Worm (Caenorhabditis elegans): ENCODE results near the gene C50C3.5.

C50C3.5 gene

DNA sequence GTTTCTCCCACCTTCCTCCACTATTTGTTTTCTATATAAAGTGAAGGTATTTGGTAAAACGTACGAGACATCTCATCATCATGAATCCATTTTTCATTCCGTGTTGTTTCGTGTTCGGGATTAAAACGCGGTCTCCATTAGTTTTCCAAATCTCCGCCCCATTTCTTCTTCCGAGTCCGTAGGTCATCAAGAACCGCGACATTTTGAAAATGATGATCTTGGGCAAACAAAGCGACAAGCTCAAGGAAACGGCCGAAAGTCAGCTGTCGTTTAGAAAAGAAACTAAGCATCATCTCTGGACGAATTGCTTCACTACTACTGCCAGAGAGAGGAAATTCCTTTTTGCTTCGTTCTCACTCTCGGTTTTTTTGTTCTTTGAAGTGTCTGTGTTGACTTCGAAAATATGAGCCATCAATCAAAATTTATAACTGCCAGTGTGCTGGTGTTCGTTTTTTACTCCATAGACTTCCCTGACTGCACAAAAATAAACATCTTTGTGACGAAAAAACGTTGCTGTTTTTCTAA is 6.4 kb upstream of the C50C3.5 start:
- no peak for TF ChIP-seq F13H6.1 (tag; optimal IDR thresholded peaks at IDR 0.05)
- TF ChIP-seq lsy-2 (tag; optimal IDR thresholded peaks at IDR 0.05): no peak
- TF ChIP-seq Y55F3AM.14 (GFP tag; optimal IDR thresholded peaks at IDR 0.05): no peak
- TF ChIP-seq nhr-129 (tag; optimal IDR thresholded peaks at IDR 0.05): peak; percentile 12
- no peak for TF ChIP-seq nhr-10 (tag; optimal IDR thresholded peaks at IDR 0.05)

DNA sequence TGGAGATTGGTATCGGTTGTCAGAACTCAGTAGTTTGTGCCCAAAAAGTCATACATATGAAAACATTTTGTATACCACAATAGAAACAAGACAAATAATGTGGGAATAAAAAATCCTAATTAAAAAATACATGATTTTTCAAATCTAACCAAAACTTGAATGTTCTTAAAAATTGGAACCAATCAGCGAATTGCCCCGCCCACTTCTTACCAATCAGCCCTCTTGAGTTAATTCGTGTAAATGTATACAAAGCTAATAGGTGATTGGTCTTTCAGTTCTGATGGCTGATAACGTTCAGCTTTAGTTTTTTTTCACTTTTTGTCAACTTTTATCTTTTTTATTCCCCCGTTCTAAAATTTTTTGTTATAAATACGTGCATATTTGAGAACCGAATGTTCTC is 3.8 kb upstream of the C50C3.5 start:
- TF ChIP-seq nhr-25 (tag; optimal IDR thresholded peaks at IDR 0.05): no peak
- no peak for TF ChIP-seq lin-39 (tag; optimal IDR thresholded peaks at IDR 0.05)
- no peak for TF ChIP-seq R02D3.7 (tag; optimal IDR thresholded peaks at IDR 0.05)
- TF ChIP-seq fos-1 (tag; optimal IDR thresholded peaks at IDR 0.05): no peak

ce11 chrIII:8176265-8176664 is 2.8 kb upstream of the C50C3.5 start, which contains the start of gene C50C3.12:
TSS of gene C50C3.12 (plus strand) at chrIII:8176565.
- TF ChIP-seq nhr-129 (tag; optimal IDR thresholded peaks at IDR 0.05) (no peak), nhr-11 (tag; optimal IDR thresholded peaks at IDR 0.05) (no peak), nhr-10 (tag; optimal IDR thresholded peaks at IDR 0.05) (no peak)

- TF ChIP-seq elt-1 (tag; optimal IDR thresholded peaks at IDR 0.05): no peak
- no peak for TF ChIP-seq F13H6.1 (tag; optimal IDR thresholded peaks at IDR 0.05)
- TF ChIP-seq sma-9 (GFP tag; optimal IDR thresholded peaks at IDR 0.05): no peak
- no peak for TF ChIP-seq sma-9 (tag; optimal IDR thresholded peaks at IDR 0.05)
- TF ChIP-seq unc-62 (GFP tag; optimal IDR thresholded peaks at IDR 0.05): no peak
- no peak for TF ChIP-seq C34F6.9 (tag; optimal IDR thresholded peaks at IDR 0.05)
- no peak for TF ChIP-seq ZK546.5 (tag; optimal IDR thresholded peaks at IDR 0.05)
- TF ChIP-seq lin-13 (GFP tag; optimal IDR thresholded peaks at IDR 0.05): no peak
- no peak for TF ChIP-seq alr-1 (tag; optimal IDR thresholded peaks at IDR 0.05)
- no peak for TF ChIP-seq aly-2 (tag; optimal IDR thresholded peaks at IDR 0.05)
- TF ChIP-seq unc-39 (tag; optimal IDR thresholded peaks at IDR 0.05): no peak
- TF ChIP-seq nhr-23 (tag; optimal IDR thresholded peaks at IDR 0.05): no peak
- TF ChIP-seq ztf-1 (GFP tag; conservative IDR thresholded peaks at IDR 0.05): no peak
- TF ChIP-seq sem-4 (tag; optimal IDR thresholded peaks at IDR 0.05): no peak
- TF ChIP-seq mab-5 (tag; optimal IDR thresholded peaks at IDR 0.05): no peak
- TF ChIP-seq sma-3 (GFP tag; optimal IDR thresholded peaks at IDR 0.05): no peak
- TF ChIP-seq lsy-2 (tag; optimal IDR thresholded peaks at IDR 0.05): no peak
Measured at ce11 chrIII:8181581-8181980, 2.6 kb downstream of the C50C3.5 start, which contains the start of gene spc-2. TSS of gene spc-2 (plus strand) at chrIII:8181881.

DNA sequence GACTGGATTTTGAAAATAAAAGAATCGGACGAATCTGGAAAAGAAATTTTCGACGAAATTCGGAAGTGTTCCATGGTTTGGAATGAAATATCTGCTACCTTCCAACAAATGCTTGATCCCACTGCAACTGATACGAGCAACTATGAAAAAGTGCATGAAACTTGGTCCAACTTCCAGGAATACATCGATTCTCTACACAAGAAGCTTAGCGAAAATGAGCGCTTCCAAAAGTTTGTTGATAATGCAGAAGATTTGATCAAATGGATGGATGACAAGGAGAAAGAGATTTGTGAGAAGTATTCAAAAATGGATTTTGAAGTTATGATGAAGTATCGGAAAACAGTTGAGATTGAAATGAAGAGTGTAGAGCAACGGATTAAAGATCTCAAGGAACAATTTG is 3.5 kb downstream of the C50C3.5 start:
- no peak for TF ChIP-seq ceh-16 (tag; optimal IDR thresholded peaks at IDR 0.05)
- no peak for TF ChIP-seq sma-9 (GFP tag; optimal IDR thresholded peaks at IDR 0.05)
- no peak for TF ChIP-seq sma-9 (tag; optimal IDR thresholded peaks at IDR 0.05)
- no peak for TF ChIP-seq nhr-11 (tag; optimal IDR thresholded peaks at IDR 0.05)
- TF ChIP-seq aly-2 (tag; optimal IDR thresholded peaks at IDR 0.05): no peak
- TF ChIP-seq peb-1 (tag; optimal IDR thresholded peaks at IDR 0.05): no peak
- TF ChIP-seq lin-11 (tag; optimal IDR thresholded peaks at IDR 0.05): no peak
- no peak for TF ChIP-seq crh-2 (tag; optimal IDR thresholded peaks at IDR 0.05)
- no peak for TF ChIP-seq nhr-10 (tag; optimal IDR thresholded peaks at IDR 0.05)
- TF ChIP-seq skn-1 (tag; optimal IDR thresholded peaks at IDR 0.05): no peak

ce11 chrIII:8185130-8185529 is 6.1 kb downstream of the C50C3.5 start:
- TF ChIP-seq fos-1 (tag; optimal IDR thresholded peaks at IDR 0.05) (no peak), lin-13 (GFP tag; optimal IDR thresholded peaks at IDR 0.05) (no peak), nhr-77 (tag; optimal IDR thresholded peaks at IDR 0.05) (no peak), lin-11 (tag; optimal IDR thresholded peaks at IDR 0.05) (no peak), Y55F3AM.14 (GFP tag; optimal IDR thresholded peaks at IDR 0.05) (no peak), nhr-10 (tag; optimal IDR thresholded peaks at IDR 0.05) (no peak), snpc-4 (tag; optimal IDR thresholded peaks at IDR 0.05) (no peak), mdl-1 (tag; optimal IDR thresholded peaks at IDR 0.05) (no peak), unc-39 (tag; optimal IDR thresholded peaks at IDR 0.05) (no peak)
